Worm (Caenorhabditis elegans) whole organism, L3 larva: ENCODE results near the gene scl-3.

Experiments used
- R02D3.7 ChIP-seq: fragments of 150-350 bp; optimal IDR thresholded peaks from 2 replicates; lab custom pipeline; 2014; ENCODE audit warnings: missing biosample characterization, missing genetic modification characterization
- ZK546.5 ChIP-seq: sonication (generic microtip); optimal IDR thresholded peaks from 2 replicates; lab custom pipeline; 2017; ENCODE audit warnings: missing biosample characterization, missing genetic modification characterization
- aly-2 ChIP-seq: fragments of 150-350 bp; optimal IDR thresholded peaks from 2 replicates; lab custom pipeline; 2014; ENCODE audit warnings: missing biosample characterization, missing genetic modification characterization
- ceh-16 ChIP-seq: sonication (generic microtip); optimal IDR thresholded peaks from 2 replicates; lab custom pipeline; 2017; ENCODE audit warnings: missing biosample characterization, missing genetic modification characterization
- ceh-82 ChIP-seq: fragments of 150-350 bp; optimal IDR thresholded peaks from 2 replicates; lab custom pipeline; 2014; ENCODE audit warnings: missing biosample characterization, missing genetic modification characterization
- daf-12 ChIP-seq: fragments of 150-350 bp; optimal IDR thresholded peaks from 2 replicates; lab custom pipeline; 2014; ENCODE audit warnings: missing biosample characterization, missing genetic modification reagents, missing genetic modification characterization
- egl-27 ChIP-seq: sonication (generic microtip); optimal IDR thresholded peaks from 4 replicates; lab custom pipeline; 2017; ENCODE audit warnings: missing biosample characterization, missing genetic modification reagents, missing genetic modification characterization
- egl-5 ChIP-seq: fragments of 150-350 bp; optimal IDR thresholded peaks from 2 replicates; lab custom pipeline; 2017; ENCODE audit warnings: missing biosample characterization, missing genetic modification reagents, missing genetic modification characterization, inconsistent platforms
- elt-1 ChIP-seq: fragments of 150-350 bp; optimal IDR thresholded peaks from 2 replicates; lab custom pipeline; 2014; ENCODE audit warnings: missing biosample characterization, missing genetic modification characterization
- elt-3 ChIP-seq, 3 experiments: fragments of 150-350 bp in 1 of 3; sonication (generic microtip) in 2 of 3; optimal IDR thresholded peaks; 2 replicates in 2 of 3; 4 replicates in 1 of 3; lab custom pipeline; 2014 to 2017; ENCODE audit warnings: missing biosample characterization in 3 of 3, missing genetic modification characterization in 3 of 3
- eor-1 ChIP-seq, 2 experiments: fragments of 150-350 bp; optimal IDR thresholded peaks; 2 replicates each; lab custom pipeline; 2014 to 2018; ENCODE audit warnings: missing biosample characterization in 2 of 2, missing genetic modification characterization in 2 of 2
- fkh-2 ChIP-seq: fragments of 150-350 bp; optimal IDR thresholded peaks from 2 replicates; lab custom pipeline; 2014; ENCODE audit warnings: missing biosample characterization, missing genetic modification reagents, missing genetic modification characterization
- fos-1 ChIP-seq: fragments of 150-350 bp; optimal IDR thresholded peaks from 2 replicates; lab custom pipeline; 2014; ENCODE audit warnings: missing biosample characterization, missing genetic modification characterization
- hmg-11 ChIP-seq: sonication (generic microtip); optimal IDR thresholded peaks from 2 replicates; lab custom pipeline; 2016; ENCODE audit warnings: missing genetic modification characterization, missing compliant biosample characterization
- jun-1 ChIP-seq: fragments of 150-350 bp; optimal IDR thresholded peaks from 2 replicates; lab custom pipeline; 2014; ENCODE audit warnings: missing biosample characterization, missing genetic modification reagents, missing genetic modification characterization
- lin-39 ChIP-seq: fragments of 150-350 bp; optimal IDR thresholded peaks from 2 replicates; lab custom pipeline; 2018; ENCODE audit warnings: missing biosample characterization, missing genetic modification reagents, missing genetic modification characterization
- lsy-12 ChIP-seq: sonication (generic microtip); optimal IDR thresholded peaks from 2 replicates; lab custom pipeline; 2016; ENCODE audit warnings: mild to moderate bottlenecking, missing genetic modification characterization, missing compliant biosample characterization
- mdl-1 ChIP-seq: fragments of 150-350 bp; optimal IDR thresholded peaks from 2 replicates; lab custom pipeline; 2014; ENCODE audit warnings: missing biosample characterization, missing genetic modification characterization
- mml-1 ChIP-seq: fragments of 150-350 bp; sonication (generic microtip); optimal IDR thresholded peaks from 3 replicates; lab custom pipeline; 2014; ENCODE audit warnings: missing biosample characterization, missing genetic modification characterization
- nfya-1 ChIP-seq: sonication (generic microtip); optimal IDR thresholded peaks from 2 replicates; lab custom pipeline; 2017; ENCODE audit warnings: missing genetic modification characterization, mild to moderate bottlenecking, missing compliant biosample characterization, antibody characterized with exemption, moderate library complexity; ENCODE audit not compliant: insufficient read depth
- nhr-11 ChIP-seq: fragments of 150-350 bp; optimal IDR thresholded peaks from 2 replicates; lab custom pipeline; 2014; ENCODE audit warnings: missing biosample characterization, missing genetic modification characterization
- nhr-12 ChIP-seq: fragments of 150-350 bp; optimal IDR thresholded peaks from 2 replicates; lab custom pipeline; 2014; ENCODE audit warnings: missing biosample characterization, missing genetic modification characterization
- nhr-23 ChIP-seq: fragments of 150-350 bp; optimal IDR thresholded peaks from 2 replicates; lab custom pipeline; 2014; ENCODE audit warnings: missing biosample characterization, missing genetic modification reagents, missing genetic modification characterization
- nhr-237 ChIP-seq: fragments of 150-350 bp; optimal IDR thresholded peaks from 2 replicates; lab custom pipeline; 2014; ENCODE audit warnings: missing biosample characterization, missing genetic modification characterization
- nhr-25 ChIP-seq: sonication (generic microtip); optimal IDR thresholded peaks from 2 replicates; lab custom pipeline; 2017; ENCODE audit warnings: missing biosample characterization, missing genetic modification characterization
- nhr-43 ChIP-seq: sonication (generic microtip); optimal IDR thresholded peaks from 2 replicates; lab custom pipeline; 2016; ENCODE audit warnings: mild to moderate bottlenecking, missing genetic modification characterization, missing compliant biosample characterization; ENCODE audit not compliant: poor library complexity, severe bottlenecking
- nhr-67 ChIP-seq: fragments of 150-350 bp; optimal IDR thresholded peaks from 2 replicates; lab custom pipeline; 2014; ENCODE audit warnings: missing biosample characterization, missing genetic modification characterization
- nhr-76 ChIP-seq: fragments of 150-350 bp; sonication (generic microtip); optimal IDR thresholded peaks from 5 replicates; lab custom pipeline; 2014; ENCODE audit warnings: missing biosample characterization, missing genetic modification characterization
- nhr-77 ChIP-seq: fragments of 150-350 bp; optimal IDR thresholded peaks from 2 replicates; lab custom pipeline; 2014; ENCODE audit warnings: missing biosample characterization, missing genetic modification characterization
- sea-2 ChIP-seq: fragments of 150-350 bp; sonication (generic microtip); optimal IDR thresholded peaks from 4 replicates; lab custom pipeline; 2014; ENCODE audit warnings: missing biosample characterization, missing genetic modification reagents, missing genetic modification characterization
- snpc-4 ChIP-seq: fragments of 150-350 bp; optimal IDR thresholded peaks from 2 replicates; lab custom pipeline; 2014; ENCODE audit warnings: missing biosample characterization, missing genetic modification characterization
- tbx-2 ChIP-seq: sonication (generic microtip); optimal IDR thresholded peaks from 2 replicates; lab custom pipeline; 2016; ENCODE audit warnings: mild to moderate bottlenecking, missing genetic modification characterization, missing compliant biosample characterization
- unc-39 ChIP-seq: sonication (generic microtip); optimal IDR thresholded peaks from 4 replicates; lab custom pipeline; 2017; ENCODE audit warnings: missing biosample characterization, missing genetic modification characterization
- zag-1 ChIP-seq: fragments of 150-350 bp; optimal IDR thresholded peaks from 2 replicates; lab custom pipeline; 2014; ENCODE audit warnings: missing biosample characterization, missing genetic modification characterization
- ztf-4 ChIP-seq: fragments of 150-350 bp; optimal IDR thresholded peaks from 2 replicates; lab custom pipeline; 2014; ENCODE audit warnings: missing biosample characterization, missing genetic modification characterization

The scl-3 gene

DNA sequence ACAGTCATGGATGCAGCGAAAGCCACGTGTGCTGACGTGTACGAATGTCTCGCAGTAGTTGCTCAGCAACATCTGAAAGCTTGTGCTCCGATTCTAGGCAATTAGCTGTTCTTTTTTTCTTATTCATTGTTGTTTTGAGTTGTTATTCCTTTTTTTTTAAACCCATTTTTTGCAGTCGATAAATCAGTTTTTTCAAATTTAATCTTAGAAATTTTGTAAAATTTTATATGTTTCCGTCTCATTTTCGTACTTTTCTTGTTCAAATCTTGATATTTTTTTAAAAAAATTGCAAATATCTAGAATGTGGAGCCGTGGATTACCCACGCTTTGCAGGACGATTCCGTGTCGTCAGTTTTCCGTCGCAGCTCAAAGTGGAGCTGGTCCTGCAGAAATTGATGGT is 41.0 kb downstream of the scl-3 start, which contains the start of gene fask-1:
Gene fask-1 (plus strand): TSS at position 301 of the 400 bp plus-strand sequence.
- TF ChIP-seq nhr-23 (tag; lab: Kevin White, UChicago), result no peak
- TF ChIP-seq fos-1, result no peak
- no peak for TF ChIP-seq snpc-4
- TF ChIP-seq nhr-11 (tag; lab: Kevin White, UChicago), result no peak
- TF ChIP-seq unc-39 (tag; lab: Kevin White, UChicago), result no peak
- TF ChIP-seq aly-2 (tag; lab: Kevin White, UChicago), result no peak
- TF ChIP-seq elt-3 (tag; optimal IDR thresholded peaks at IDR 0.05; lab: Kevin White, UChicago), result no peak
- no peak for TF ChIP-seq tbx-2
- TF ChIP-seq eor-1 (tag; optimal IDR thresholded peaks at IDR 0.05; lab: Kevin White, UChicago), result no peak
- TF ChIP-seq nhr-25 (tag; lab: Kevin White, UChicago), result no peak
- TF ChIP-seq sea-2 (GFP tag; lab: Kevin White, UChicago), result no peak

DNA sequence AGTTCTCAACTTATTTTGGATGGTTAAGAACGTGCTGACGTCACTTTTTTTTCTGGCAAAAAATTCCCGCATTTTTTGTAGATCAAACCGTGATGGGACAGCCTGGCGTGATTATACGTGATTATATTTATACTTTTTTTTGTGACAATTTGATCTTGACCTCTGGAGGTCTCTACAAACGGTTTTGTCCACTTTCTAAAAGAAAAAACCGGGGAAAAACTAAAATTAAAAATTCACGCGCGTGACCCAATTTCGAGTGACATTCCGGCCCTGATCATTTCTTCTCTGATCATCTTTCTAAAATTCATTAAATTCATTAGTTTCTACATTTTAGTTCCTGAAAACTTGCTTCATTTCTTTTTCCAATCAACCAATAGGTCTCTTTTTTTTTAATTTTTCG is 45.5 kb downstream of the scl-3 start, which contains the start of gene rde-11:
Gene rde-11 (plus strand): TSS at position 301 of the 400 bp plus-strand sequence.
- no peak for TF ChIP-seq sea-2 (GFP tag; lab: Kevin White, UChicago)
- TF ChIP-seq elt-1, result no peak
- TF ChIP-seq aly-2 (tag; lab: Kevin White, UChicago), result no peak
- no peak for TF ChIP-seq egl-5
- no peak for TF ChIP-seq lsy-12 (tag; lab: Kevin White, UChicago)
- no peak for TF ChIP-seq mdl-1 (tag; lab: Kevin White, UChicago)
- TF ChIP-seq jun-1 (tag; lab: Kevin White, UChicago), result no peak
- TF ChIP-seq mml-1, result no peak
- TF ChIP-seq, all 47 proteins: peak for 0

DNA sequence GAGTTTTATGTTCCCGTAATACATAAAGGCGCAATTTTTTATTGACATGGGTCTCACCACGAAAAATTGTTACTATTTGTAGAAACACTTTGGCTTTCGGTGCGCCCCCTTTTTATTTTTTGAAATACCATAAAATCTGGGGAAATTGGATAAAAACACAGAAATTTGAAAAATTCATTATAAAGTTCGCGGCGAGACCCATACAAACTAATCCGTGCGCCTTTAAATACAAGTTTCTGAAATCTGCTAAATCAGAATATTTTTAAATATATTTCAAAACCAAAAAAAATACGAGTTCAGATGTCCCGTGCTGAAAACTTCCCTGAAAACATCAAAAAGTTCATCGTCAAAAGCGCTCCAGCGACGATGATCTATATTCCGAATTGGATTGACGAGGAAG is 48.0 kb downstream of the scl-3 start, which contains the start of gene B0564.2:
Gene B0564.2 (plus strand): TSS at position 301 of the 400 bp plus-strand sequence.
- TF ChIP-seq nhr-67 (tag; lab: Kevin White, UChicago) (no peak), fos-1 (no peak), nhr-237 (tag; lab: Kevin White, UChicago) (no peak), ZK546.5 (no peak), egl-27 (tag; lab: Kevin White, UChicago) (no peak), hmg-11 (tag; lab: Kevin White, UChicago) (no peak), eor-1 (tag; optimal IDR thresholded peaks at IDR 0.05; lab: Kevin White, UChicago) (no peak), nhr-77 (no peak), zag-1 (tag; lab: Kevin White, UChicago) (no peak), tbx-2 (no peak), nhr-12 (tag; lab: Kevin White, UChicago) (no peak)

DNA sequence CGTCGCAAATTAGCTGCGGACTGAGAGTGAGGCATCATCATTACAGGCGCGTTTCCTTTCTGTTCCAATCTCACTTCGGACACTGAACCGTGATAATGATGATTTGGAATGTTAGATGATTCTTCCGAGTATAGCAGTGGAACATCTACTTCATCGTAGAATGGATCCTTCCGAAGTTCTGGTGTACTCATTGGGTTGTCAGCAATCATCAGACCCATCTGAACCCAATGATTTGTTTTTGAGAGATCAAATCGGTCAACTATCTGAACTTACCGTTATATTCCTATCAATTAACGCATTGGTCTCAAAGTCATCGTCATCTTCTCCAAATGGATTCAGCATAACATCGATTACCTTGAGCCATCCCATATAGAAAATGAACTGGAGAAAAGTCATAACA is 49.0 kb downstream of the scl-3 start:
- TF ChIP-seq nhr-43 (tag; lab: Kevin White, UChicago) (no peak), fkh-2 (tag; lab: Kevin White, UChicago) (no peak), nhr-76 (tag; lab: Kevin White, UChicago) (no peak), nfya-1 (no peak), ZK546.5 (no peak), nhr-12 (tag; lab: Kevin White, UChicago) (no peak), zag-1 (tag; lab: Kevin White, UChicago) (no peak), R02D3.7 (tag; lab: Kevin White, UChicago) (no peak), sea-2 (GFP tag; lab: Kevin White, UChicago) (no peak), ztf-4 (tag; lab: Kevin White, UChicago) (no peak), egl-27 (tag; lab: Kevin White, UChicago) (no peak), daf-12 (tag; lab: Kevin White, UChicago) (no peak), tbx-2 (no peak), snpc-4 (no peak), mdl-1 (tag; lab: Kevin White, UChicago) (no peak), egl-5 (no peak), ceh-82 (tag; lab: Kevin White, UChicago) (no peak), hmg-11 (tag; lab: Kevin White, UChicago) (no peak), lin-39 (tag; lab: Kevin White, UChicago) (no peak), ceh-16 (tag; lab: Kevin White, UChicago) (no peak)

DNA sequence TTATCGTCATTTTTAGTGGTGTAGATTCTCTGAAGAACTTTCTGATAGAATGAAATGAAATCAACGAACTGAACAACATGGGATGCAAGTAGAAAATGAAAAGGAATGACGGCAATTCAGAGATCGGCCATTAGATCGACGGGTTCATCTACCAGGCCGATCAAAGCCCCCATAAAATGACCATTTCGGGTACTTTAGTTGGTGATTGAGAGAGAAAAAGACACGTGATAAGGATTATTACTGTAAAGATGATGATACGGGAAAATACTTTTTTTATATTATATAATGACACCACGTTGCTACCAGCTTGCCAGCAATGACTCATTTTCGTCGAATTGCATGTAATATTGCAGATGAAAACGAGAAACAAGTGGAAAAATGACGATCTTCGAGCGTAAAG is 50.4 kb downstream of the scl-3 start, which contains the start of gene best-1:
Gene best-1 (minus strand): TSS at position 29 of the 400 bp plus-strand sequence.
- TF ChIP-seq hmg-11 (tag; lab: Kevin White, UChicago) (no peak), mdl-1 (tag; lab: Kevin White, UChicago) (peak; percentile 14), nhr-23 (tag; lab: Kevin White, UChicago) (peak; percentile 1), egl-5 (peak; percentile 57)
